Fruit fly (Drosophila melanogaster) whole organism, embryonic: ENCODE results near the gene ckd.

Source experiments
- Ada2b ChIP-seq: fragments of 200-800 bp; sonication (Bioruptor generic); IDR thresholded peaks from 2 replicates; pipeline ENCODE4 v1.3.6; 2022; ENCODE audit warnings: missing biosample characterization, missing genetic modification characterization
- Atf6 ChIP-seq: fragments of 200-800 bp; sonication (Bioruptor generic); IDR thresholded peaks from 2 replicates; pipeline ENCODE4 v1.3.6; 2022; ENCODE audit warnings: missing biosample characterization, missing genetic modification characterization
- Bgb ChIP-seq: fragments of 200-800 bp; sonication (Bioruptor generic); IDR thresholded peaks from 2 replicates; pipeline ENCODE4 v1.3.6; 2022; ENCODE audit warnings: missing biosample characterization, missing genetic modification characterization; ENCODE audit not compliant: partially characterized antibody
- CG10274 ChIP-seq: fragments of 200-800 bp; sonication (Bioruptor generic); optimal IDR thresholded peaks from 3 replicates; lab custom pipeline; 2017; ENCODE audit warnings: missing biosample characterization, mild to moderate bottlenecking, missing genetic modification characterization
- CG10462 ChIP-seq: fragments of 200-800 bp; sonication (Bioruptor generic); optimal IDR thresholded peaks from 2 replicates; lab custom pipeline; 2016; ENCODE audit warnings: missing biosample characterization, missing genetic modification characterization
- CG10654 ChIP-seq: fragments of 200-800 bp; sonication (Bioruptor generic); optimal IDR thresholded peaks from 2 replicates; lab custom pipeline; 2016; ENCODE audit warnings: missing biosample characterization, missing genetic modification characterization
- CG11085 ChIP-seq: fragments of 200-800 bp; sonication (Bioruptor generic); IDR thresholded peaks from 2 replicates; pipeline ENCODE4 v1.3.6; 2022; ENCODE audit warnings: missing biosample characterization, missing genetic modification characterization
- CG11247 ChIP-seq: fragments of 200-800 bp; sonication (Bioruptor generic); IDR thresholded peaks from 2 replicates; pipeline ENCODE4 v1.3.6; 2022; ENCODE audit warnings: missing biosample characterization, missing genetic modification characterization
- CG1233 ChIP-seq: fragments of 200-800 bp; sonication (Bioruptor generic); optimal IDR thresholded peaks from 4 replicates; lab custom pipeline; 2018; ENCODE audit warnings: missing biosample characterization, mild to moderate bottlenecking, missing genetic modification characterization
- CG13424 ChIP-seq: fragments of 200-800 bp; sonication (Bioruptor generic); optimal IDR thresholded peaks from 2 replicates; lab custom pipeline; 2019; ENCODE audit warnings: missing biosample characterization, mild to moderate bottlenecking, missing genetic modification characterization, moderate library complexity
- CG15479 ChIP-seq: fragments of 200-800 bp; sonication (Bioruptor generic); optimal IDR thresholded peaks from 3 replicates; lab custom pipeline; 2019; ENCODE audit warnings: missing biosample characterization, mild to moderate bottlenecking, missing genetic modification characterization, moderate library complexity
- CG16863 ChIP-seq: fragments of 200-800 bp; sonication (Bioruptor generic); optimal IDR thresholded peaks from 3 replicates; lab custom pipeline; 2016; ENCODE audit warnings: missing biosample characterization, missing genetic modification characterization
- CG17328 ChIP-seq: fragments of 200-800 bp; sonication (Bioruptor generic); IDR thresholded peaks from 2 replicates; pipeline ENCODE4 v1.3.6; 2022; ENCODE audit warnings: missing biosample characterization, missing genetic modification characterization
- CG17385 ChIP-seq: fragments of 200-800 bp; sonication (Bioruptor generic); optimal IDR thresholded peaks from 3 replicates; lab custom pipeline; 2018; ENCODE audit warnings: missing biosample characterization, mild to moderate bottlenecking, missing genetic modification characterization
- CG17912 ChIP-seq: fragments of 200-800 bp; sonication (Bioruptor generic); optimal IDR thresholded peaks from 2 replicates; lab custom pipeline; 2018; ENCODE audit warnings: missing biosample characterization, mild to moderate bottlenecking, missing genetic modification characterization
- CG2199 ChIP-seq: fragments of 200-800 bp; sonication (Bioruptor generic); IDR thresholded peaks from 3 replicates; pipeline ENCODE4 v1.3.6; 2022; ENCODE audit warnings: missing biosample characterization, missing genetic modification characterization
- CG2202 ChIP-seq: fragments of 200-800 bp; sonication (Bioruptor generic); optimal IDR thresholded peaks from 2 replicates; lab custom pipeline; 2018; ENCODE audit warnings: missing biosample characterization, mild to moderate bottlenecking, missing genetic modification characterization
- CG34422 ChIP-seq: fragments of 200-800 bp; sonication (Bioruptor generic); IDR thresholded peaks from 3 replicates; pipeline ENCODE4 v1.3.6; 2022; ENCODE audit warnings: missing biosample characterization, missing genetic modification characterization
- CG4730 ChIP-seq: fragments of 200-800 bp; sonication (Bioruptor generic); IDR thresholded peaks from 2 replicates; pipeline ENCODE4 v1.3.6; 2022; ENCODE audit warnings: missing biosample characterization, missing genetic modification characterization
- CG8359 ChIP-seq: fragments of 200-800 bp; sonication (Bioruptor generic); optimal IDR thresholded peaks from 2 replicates; lab custom pipeline; 2017; ENCODE audit warnings: missing biosample characterization, mild to moderate bottlenecking, missing genetic modification characterization, borderline replicate concordance
- CG8478 ChIP-seq: fragments of >200 bp; optimal IDR thresholded peaks from 2 replicates; lab custom pipeline; 2018
- CG9797 ChIP-seq: fragments of 200-800 bp; sonication (Bioruptor generic); optimal IDR thresholded peaks from 3 replicates; lab custom pipeline; 2018; ENCODE audit warnings: missing biosample characterization, mild to moderate bottlenecking, missing genetic modification characterization
- CTCF ChIP-seq: fragments of 200-800 bp; sonication (Bioruptor generic); optimal IDR thresholded peaks from 2 replicates; lab custom pipeline; 2017; ENCODE audit warnings: missing biosample characterization, mild to moderate bottlenecking, missing genetic modification characterization, moderate library complexity
- CoRest ChIP-seq: fragments of 200-800 bp; sonication (Bioruptor generic); optimal IDR thresholded peaks from 3 replicates; lab custom pipeline; 2018; ENCODE audit warnings: missing biosample characterization, mild to moderate bottlenecking, missing genetic modification characterization, moderate library complexity
- Elba2 ChIP-seq: fragments of 200-800 bp; sonication (Bioruptor generic); optimal IDR thresholded peaks from 3 replicates; lab custom pipeline; 2016; ENCODE audit warnings: missing biosample characterization, missing genetic modification characterization
- Gug ChIP-seq: fragments of 200-800 bp; sonication (Bioruptor generic); IDR thresholded peaks from 4 replicates; pipeline ENCODE4 v1.3.6; 2022; ENCODE audit warnings: missing biosample characterization, missing genetic modification characterization
- HLH4C ChIP-seq: fragments of 200-800 bp; sonication (Bioruptor generic); IDR thresholded peaks from 3 replicates; pipeline ENCODE4 v1.3.6; 2022; ENCODE audit warnings: missing biosample characterization, missing genetic modification characterization; ENCODE audit not compliant: partially characterized antibody
- Hmx ChIP-seq: fragments of 200-800 bp; sonication (Bioruptor generic); optimal IDR thresholded peaks from 2 replicates; lab custom pipeline; 2016; ENCODE audit warnings: missing biosample characterization, missing genetic modification characterization
- Hr51 ChIP-seq, 2 experiments: fragments of 200-800 bp; sonication (Bioruptor generic); optimal IDR thresholded peaks; 2 replicates in 1 of 2; 3 replicates in 1 of 2; lab custom pipeline; 2016 to 2018; ENCODE audit warnings: missing biosample characterization in 2 of 2, missing genetic modification characterization in 2 of 2, mild to moderate bottlenecking in 1 of 2, moderate library complexity in 1 of 2
- Mes4 ChIP-seq: fragments of 200-800 bp; sonication (Bioruptor generic); optimal IDR thresholded peaks from 2 replicates; lab custom pipeline; 2016; ENCODE audit warnings: missing biosample characterization, missing genetic modification characterization
- Scr ChIP-seq: fragments of 200-800 bp; sonication (Bioruptor generic); IDR thresholded peaks from 2 replicates; pipeline ENCODE4 v1.3.6; 2022; ENCODE audit warnings: missing biosample characterization, missing genetic modification characterization; ENCODE audit not compliant: partially characterized antibody
- TFAM ChIP-seq: fragments of 200-800 bp; sonication (Bioruptor generic); optimal IDR thresholded peaks from 2 replicates; lab custom pipeline; 2017; ENCODE audit warnings: missing biosample characterization, missing genetic modification characterization, inconsistent platforms
- amos ChIP-seq: fragments of 200-800 bp; sonication (Bioruptor generic); IDR thresholded peaks from 2 replicates; pipeline ENCODE4 v1.3.6; 2022; ENCODE audit warnings: missing biosample characterization, missing genetic modification characterization; ENCODE audit not compliant: partially characterized antibody
- ap ChIP-seq: fragments of 200-800 bp; sonication (Bioruptor generic); IDR thresholded peaks from 2 replicates; pipeline ENCODE4 v1.3.6; 2022; ENCODE audit warnings: missing biosample characterization, missing genetic modification characterization
- cas ChIP-seq: fragments of 200-800 bp; sonication (Bioruptor generic); IDR thresholded peaks from 2 replicates; pipeline ENCODE4 v1.3.6; 2022; ENCODE audit warnings: missing biosample characterization, missing genetic modification characterization
- dan ChIP-seq: fragments of 200-800 bp; sonication (Bioruptor generic); IDR thresholded peaks from 2 replicates; pipeline ENCODE4 v1.3.6; 2022; ENCODE audit warnings: missing biosample characterization, missing genetic modification characterization
- dm ChIP-seq: fragments of 200-800 bp; sonication (Bioruptor generic); optimal IDR thresholded peaks from 3 replicates; lab custom pipeline; 2016; ENCODE audit warnings: missing biosample characterization, missing genetic modification characterization
- gce ChIP-seq: fragments of 200-800 bp; sonication (Bioruptor generic); IDR thresholded peaks from 3 replicates; pipeline ENCODE4 v1.3.6; 2022; ENCODE audit warnings: missing biosample characterization, missing genetic modification characterization
- grau ChIP-seq: fragments of 200-800 bp; optimal IDR thresholded peaks from 3 replicates; lab custom pipeline; 2019; ENCODE audit warnings: missing biosample characterization, mild to moderate bottlenecking, missing genetic modification characterization, moderate library complexity
- gsb-n ChIP-seq: fragments of 200-800 bp; sonication (Bioruptor generic); optimal IDR thresholded peaks from 3 replicates; lab custom pipeline; 2018; ENCODE audit warnings: missing biosample characterization, mild to moderate bottlenecking, missing genetic modification characterization
- her ChIP-seq: fragments of 200-800 bp; sonication (Bioruptor generic); optimal IDR thresholded peaks from 2 replicates; lab custom pipeline; 2016; ENCODE audit warnings: missing biosample characterization, missing genetic modification characterization
- hth ChIP-seq: fragments of >200 bp; optimal IDR thresholded peaks from 2 replicates; lab custom pipeline; 2017; ENCODE audit warnings: inconsistent platforms
- inv ChIP-seq: fragments of 200-800 bp; sonication (Bioruptor generic); IDR thresholded peaks from 2 replicates; pipeline ENCODE4 v1.3.6; 2022; ENCODE audit warnings: missing biosample characterization, missing genetic modification characterization; ENCODE audit not compliant: partially characterized antibody
- jumu ChIP-seq: fragments of 200-800 bp; sonication (Bioruptor generic); optimal IDR thresholded peaks from 3 replicates; lab custom pipeline; 2016; ENCODE audit warnings: missing biosample characterization, missing genetic modification characterization
- pb ChIP-seq: fragments of 200-800 bp; sonication (Bioruptor generic); optimal IDR thresholded peaks from 3 replicates; lab custom pipeline; 2016; ENCODE audit warnings: missing biosample characterization, missing genetic modification characterization
- pfk ChIP-seq: fragments of 200-800 bp; sonication (Bioruptor generic); optimal IDR thresholded peaks from 2 replicates; lab custom pipeline; 2018; ENCODE audit warnings: missing biosample characterization, mild to moderate bottlenecking, missing genetic modification characterization, moderate library complexity
- pita ChIP-seq: fragments of 200-800 bp; sonication (Bioruptor generic); optimal IDR thresholded peaks from 2 replicates; lab custom pipeline; 2017; ENCODE audit warnings: missing biosample characterization, mild to moderate bottlenecking, missing genetic modification characterization
- ranshi ChIP-seq: fragments of 200-800 bp; sonication (Bioruptor generic); IDR thresholded peaks from 2 replicates; pipeline ENCODE4 v1.3.6; 2022; ENCODE audit warnings: missing biosample characterization, missing genetic modification characterization
- sd ChIP-seq: fragments of 200-800 bp; sonication (Bioruptor generic); optimal IDR thresholded peaks from 3 replicates; lab custom pipeline; 2018; ENCODE audit warnings: missing biosample characterization, mild to moderate bottlenecking, missing genetic modification characterization, moderate library complexity
- slou ChIP-seq: fragments of 200-800 bp; sonication (Bioruptor generic); optimal IDR thresholded peaks from 3 replicates; lab custom pipeline; 2016; ENCODE audit warnings: missing biosample characterization, missing genetic modification characterization
- sr ChIP-seq: fragments of 200-800 bp; sonication (Bioruptor generic); IDR thresholded peaks from 3 replicates; pipeline ENCODE4 v1.3.6; 2022; ENCODE audit warnings: missing biosample characterization, missing genetic modification characterization
- tup ChIP-seq: fragments of 200-800 bp; sonication (Bioruptor generic); optimal IDR thresholded peaks from 2 replicates; lab custom pipeline; 2016; ENCODE audit warnings: missing biosample characterization, mild to moderate bottlenecking, missing genetic modification characterization, moderate library complexity
- yki ChIP-seq: fragments of >200 bp; optimal IDR thresholded peaks from 3 replicates; lab custom pipeline; 2018

The ckd gene

DNA sequence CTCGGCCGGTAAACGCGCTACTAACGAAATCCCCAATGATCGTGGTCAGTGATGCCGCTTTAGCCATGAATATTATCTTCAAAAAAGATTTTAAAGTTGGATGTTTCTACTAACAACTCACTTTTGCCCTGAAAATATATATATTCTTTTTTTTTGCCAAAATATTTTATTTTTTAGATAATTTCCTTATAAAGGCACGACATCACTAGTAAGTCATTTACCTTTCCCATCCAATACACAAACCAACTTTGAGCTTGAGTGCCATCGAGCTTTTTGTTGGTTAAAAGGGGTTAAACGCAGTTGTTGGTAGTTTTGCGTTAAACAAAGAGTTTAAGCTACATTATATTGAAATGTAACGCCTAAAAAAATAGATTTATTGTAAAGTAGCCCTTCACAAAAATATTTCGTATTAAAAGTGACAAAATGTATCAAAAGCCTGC lies 45.4 kb downstream of the ckd start, which contains the start of gene CG14968 (continued):
- TF ChIP-seq CG10274 (GFP tag; lab: Kevin White, UChicago) (peak; percentile 71), pfk (no peak), CG4730 (peak; percentile 95), ap (GFP tag; lab: Robert Waterston, UW) (peak; percentile 95), jumu (GFP tag; lab: Kevin White, UChicago) (peak; percentile 66), CG11247 (GFP tag; lab: Robert Waterston, UW) (peak; percentile 97), Scr (GFP tag; lab: Robert Waterston, UW) (no peak), CG15479 (GFP tag; lab: Kevin White, UChicago) (no peak), Gug (GFP tag; lab: Robert Waterston, UW) (peak; percentile 86), CG17328 (GFP tag; lab: Robert Waterston, UW) (peak; percentile 96), CG13424 (tag; lab: Kevin White, UChicago) (peak; percentile 96), CG34422 (GFP tag; lab: Robert Waterston, UW) (peak; percentile 97), grau (tag; lab: Kevin White, UChicago) (peak; percentile 94), Elba2 (GFP tag; lab: Kevin White, UChicago) (no peak), pb (GFP tag; lab: Kevin White, UChicago) (peak; percentile 37), gsb-n (tag; lab: Kevin White, UChicago) (peak; percentile 74), CG9797 (GFP tag; lab: Kevin White, UChicago) (no peak), hth (lab: Kevin White, UChicago) (no peak), Hmx (GFP tag; lab: Kevin White, UChicago) (no peak), CG17385 (peak; percentile 91), CG8359 (GFP tag; lab: Kevin White, UChicago) (peak; percentile 71), Atf6 (GFP tag; lab: Robert Waterston, UW) (peak; percentile 97), CoRest (tag; lab: Kevin White, UChicago) (peak; percentile 94), dan (GFP tag; lab: Robert Waterston, UW) (peak; percentile 41; the same call in 1 of the 2 replicates), HLH4C (no peak), pita (peak; percentile 26), CG11085 (GFP tag; lab: Robert Waterston, UW) (peak; percentile 90), CG1233 (peak; percentile 92), dm (GFP tag; lab: Kevin White, UChicago) (no peak), Mes4 (GFP tag; lab: Kevin White, UChicago) (no peak), CTCF (GFP tag; lab: Kevin White, UChicago) (peak; percentile 60), CG2199 (GFP tag; lab: Robert Waterston, UW) (peak; percentile 81; the same call in 2 of the 3 replicates), sr (peak; percentile 78), inv (GFP tag; lab: Robert Waterston, UW) (no peak), her (peak; percentile 36), cas (GFP tag; lab: Robert Waterston, UW) (peak; percentile 90), Bgb (GFP tag; lab: Robert Waterston, UW) (no peak), CG10462 (peak; percentile 85), tup (GFP tag; lab: Kevin White, UChicago) (peak; percentile 87), Hr51 (GFP tag; optimal IDR thresholded peaks at IDR 0.05; lab: Kevin White, UChicago) (peak; percentile 61 to 97), slou (GFP tag; lab: Kevin White, UChicago) (peak; percentile 83), CG10654 (GFP tag; lab: Kevin White, UChicago) (peak; percentile 92), Ada2b (GFP tag; lab: Robert Waterston, UW) (peak; percentile 95), gce (GFP tag; lab: Robert Waterston, UW) (peak; percentile 92), CG17912 (GFP tag; lab: Kevin White, UChicago) (peak; percentile 76), CG16863 (GFP tag; lab: Kevin White, UChicago) (peak; percentile 63), sd (peak; percentile 76), TFAM (GFP tag; lab: Kevin White, UChicago) (peak; percentile 74), ranshi (GFP tag; lab: Robert Waterston, UW) (peak; percentile 97), CG2202 (tag; lab: Kevin White, UChicago) (peak; percentile 73), CG8478 (lab: Kevin White, UChicago) (no peak), yki (lab: Kevin White, UChicago) (no peak), amos (no peak)
